Worm (Caenorhabditis elegans): Measurements from ENCODE around the gene tlp-1.

Gene tlp-1

ce11 chrIV:13745409-13745808 lies 41.5 kb upstream of the tlp-1 start, which contains the start of gene C47A4.5:
Gene C47A4.5 (plus strand): TSS chrIV:13745709.
- TF ChIP-seq nhr-12 (tag; optimal IDR thresholded peaks at IDR 0.05) (no peak), unc-55 (GFP tag; optimal IDR thresholded peaks at IDR 0.05) (no peak), ZK546.5 (tag; optimal IDR thresholded peaks at IDR 0.05) (no peak)

DNA sequence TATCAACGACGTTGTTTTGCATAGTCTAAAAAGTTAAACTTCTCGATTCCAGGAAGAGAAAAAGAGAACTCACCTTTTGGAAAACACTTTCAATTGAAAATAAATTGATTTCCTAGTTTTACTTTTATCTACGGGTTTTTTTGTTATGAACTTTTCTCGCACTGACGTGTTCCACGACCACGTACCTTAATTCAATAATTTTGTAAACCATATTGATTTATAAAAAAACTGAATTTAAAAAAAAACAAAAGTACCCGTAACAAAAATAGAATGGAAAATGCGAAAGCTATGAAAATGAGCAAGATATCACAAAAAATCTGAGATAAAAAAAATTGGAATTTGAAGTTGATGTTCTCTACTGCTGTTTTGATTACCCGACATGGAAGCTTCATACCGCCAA lies 38.4 kb upstream of the tlp-1 start, which contains the start of gene C47A4.3:
Gene C47A4.3 (minus strand): TSS at position 101 of the 400 bp plus-strand sequence.
- no peak for TF ChIP-seq alr-1 (tag; optimal IDR thresholded peaks at IDR 0.05)
- no peak for TF ChIP-seq nhr-237 (tag; optimal IDR thresholded peaks at IDR 0.05)
- no peak for TF ChIP-seq nhr-12 (tag; optimal IDR thresholded peaks at IDR 0.05)
- TF ChIP-seq dmd-4 (tag; optimal IDR thresholded peaks at IDR 0.05): no peak
- no peak for TF ChIP-seq zag-1 (tag; optimal IDR thresholded peaks at IDR 0.05)
- no peak for TF ChIP-seq C34F6.9 (tag; optimal IDR thresholded peaks at IDR 0.05)
- TF ChIP-seq F13H6.1 (tag; optimal IDR thresholded peaks at IDR 0.05): no peak
- no peak for TF ChIP-seq R02D3.7 (tag; optimal IDR thresholded peaks at IDR 0.05)
- no peak for TF ChIP-seq lsy-2 (tag; optimal IDR thresholded peaks at IDR 0.05)
- no peak for TF ChIP-seq unc-39 (tag; optimal IDR thresholded peaks at IDR 0.05)
- TF ChIP-seq peb-1 (tag; optimal IDR thresholded peaks at IDR 0.05): no peak
- no peak for TF ChIP-seq ceh-16 (tag; optimal IDR thresholded peaks at IDR 0.05)
- TF ChIP-seq ZK546.5 (tag; optimal IDR thresholded peaks at IDR 0.05): no peak
- TF ChIP-seq lin-13 (GFP tag; optimal IDR thresholded peaks at IDR 0.05): no peak

- peak; percentile 32 for TF ChIP-seq sma-9 (GFP tag; optimal IDR thresholded peaks at IDR 0.05)
- no peak for TF ChIP-seq sma-9 (tag; optimal IDR thresholded peaks at IDR 0.05)
- no peak for TF ChIP-seq blmp-1 (tag; optimal IDR thresholded peaks at IDR 0.05; ENCODE audit: insufficient read depth)
- TF ChIP-seq fos-1 (tag; optimal IDR thresholded peaks at IDR 0.05): peak; percentile 67
These were observed 24.0 kb upstream of the tlp-1 start for ce11 chrIV:13727865-13728264.

ce11 chrIV:13726630-13727029 lies 22.7 kb upstream of the tlp-1 start, which contains the start of gene ent-4:
Gene ent-4 (plus strand): TSS chrIV:13726930.
- TF ChIP-seq ceh-16 (tag; optimal IDR thresholded peaks at IDR 0.05): no peak

DNA sequence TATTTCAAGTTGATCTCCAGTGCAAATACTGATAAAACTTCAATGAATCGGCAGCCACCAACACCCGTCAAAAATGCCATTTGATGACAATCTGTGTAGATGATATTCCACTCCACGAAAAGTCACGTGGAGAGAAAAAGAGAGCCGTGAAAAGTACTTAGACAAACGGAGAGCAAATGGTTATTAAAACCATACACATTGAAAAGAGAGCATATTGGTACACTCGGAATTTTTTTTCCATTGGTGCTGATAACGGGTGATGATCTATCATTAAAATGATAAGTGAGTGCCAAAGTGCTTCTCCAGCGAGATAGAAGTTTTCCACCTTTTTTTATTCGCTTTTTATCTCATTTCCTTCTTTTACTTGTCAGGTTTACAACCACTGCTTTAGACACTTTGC lies 21.3 kb upstream of the tlp-1 start:
- TF ChIP-seq unc-55 (GFP tag; optimal IDR thresholded peaks at IDR 0.05) (no peak), gmeb-1 (tag; optimal IDR thresholded peaks at IDR 0.05) (peak; percentile 30), egl-27 (tag; optimal IDR thresholded peaks at IDR 0.05) (no peak), nhr-21 (tag; optimal IDR thresholded peaks at IDR 0.05) (no peak), peb-1 (tag; optimal IDR thresholded peaks at IDR 0.05) (no peak), ztf-11 (tag; optimal IDR thresholded peaks at IDR 0.05) (no peak), skn-1 (tag; optimal IDR thresholded peaks at IDR 0.05) (peak; percentile 77), C34F6.9 (tag; optimal IDR thresholded peaks at IDR 0.05) (no peak), R02D3.7 (tag; optimal IDR thresholded peaks at IDR 0.05) (no peak), Y55F3AM.14 (GFP tag; optimal IDR thresholded peaks at IDR 0.05) (no peak), nhr-129 (tag; optimal IDR thresholded peaks at IDR 0.05) (peak; percentile 57), F13H6.1 (tag; optimal IDR thresholded peaks at IDR 0.05) (peak; percentile 34), unc-62 (GFP tag; optimal IDR thresholded peaks at IDR 0.05) (no peak), alr-1 (tag; optimal IDR thresholded peaks at IDR 0.05) (no peak), nhr-25 (tag; optimal IDR thresholded peaks at IDR 0.05) (no peak), aly-2 (tag; optimal IDR thresholded peaks at IDR 0.05) (no peak), sma-3 (GFP tag; optimal IDR thresholded peaks at IDR 0.05) (peak; percentile 52), lin-11 (tag; optimal IDR thresholded peaks at IDR 0.05) (no peak), elt-1 (tag; optimal IDR thresholded peaks at IDR 0.05) (no peak), lsy-2 (tag; optimal IDR thresholded peaks at IDR 0.05) (no peak), sma-9 (GFP tag; optimal IDR thresholded peaks at IDR 0.05) (peak; percentile 81), sma-9 (tag; optimal IDR thresholded peaks at IDR 0.05) (no peak), crh-2 (tag; optimal IDR thresholded peaks at IDR 0.05) (peak; percentile 58), fos-1 (tag; optimal IDR thresholded peaks at IDR 0.05) (peak; percentile 93), ama-1 (optimal IDR thresholded peaks at IDR 0.05) (no peak)

- TF ChIP-seq nhr-25 (tag; optimal IDR thresholded peaks at IDR 0.05): peak; percentile 46
- peak; percentile 77 for TF ChIP-seq mab-5 (tag; optimal IDR thresholded peaks at IDR 0.05)
- TF ChIP-seq nhr-129 (tag; optimal IDR thresholded peaks at IDR 0.05): no peak
- no peak for TF ChIP-seq snpc-4 (tag; optimal IDR thresholded peaks at IDR 0.05)
- no peak for TF ChIP-seq ceh-82 (tag; optimal IDR thresholded peaks at IDR 0.05)
- no peak for TF ChIP-seq sem-4 (tag; optimal IDR thresholded peaks at IDR 0.05)
These were observed 17.1 kb upstream of the tlp-1 start for ce11 chrIV:13721000-13721399.
